Worm (Caenorhabditis elegans) whole organism, L3 larva: ENCODE data around the gene ceh-48.
A peak's percentile ranks its signal among the peaks of the same experiment; 100 is the strongest.

Source experiments
- aly-2 ChIP-seq: fragments of 150-350 bp; optimal IDR thresholded peaks from 2 replicates; lab custom pipeline; 2014; ENCODE audit warnings: missing biosample characterization, missing genetic modification characterization
- ceh-28 ChIP-seq: fragments of 150-350 bp; optimal IDR thresholded peaks from 2 replicates; lab custom pipeline; 2014; ENCODE audit warnings: missing biosample characterization, missing genetic modification reagents, missing genetic modification characterization
- ceh-82 ChIP-seq: fragments of 150-350 bp; optimal IDR thresholded peaks from 2 replicates; lab custom pipeline; 2014; ENCODE audit warnings: missing biosample characterization, missing genetic modification characterization
- daf-12 ChIP-seq: fragments of 150-350 bp; optimal IDR thresholded peaks from 2 replicates; lab custom pipeline; 2014; ENCODE audit warnings: missing biosample characterization, missing genetic modification reagents, missing genetic modification characterization
- elt-2 ChIP-seq: sonication (generic microtip); optimal IDR thresholded peaks from 2 replicates; lab custom pipeline; 2016; ENCODE audit warnings: missing genetic modification reagents, mild to moderate bottlenecking, missing genetic modification characterization, missing compliant biosample characterization
- elt-3 ChIP-seq, 3 experiments: fragments of 150-350 bp in 1 of 3; sonication (generic microtip) in 2 of 3; optimal IDR thresholded peaks; 2 replicates in 2 of 3; 4 replicates in 1 of 3; lab custom pipeline; 2014 to 2017; ENCODE audit warnings: missing biosample characterization in 3 of 3, missing genetic modification characterization in 3 of 3
- eor-1 ChIP-seq, 2 experiments: fragments of 150-350 bp; optimal IDR thresholded peaks; 2 replicates each; lab custom pipeline; 2014 to 2018; ENCODE audit warnings: missing biosample characterization in 2 of 2, missing genetic modification characterization in 2 of 2
- lin-15B ChIP-seq: fragments of 150-350 bp; optimal IDR thresholded peaks from 2 replicates; lab custom pipeline; 2014; ENCODE audit warnings: missing biosample characterization, missing genetic modification characterization
- lsy-12 ChIP-seq: sonication (generic microtip); optimal IDR thresholded peaks from 2 replicates; lab custom pipeline; 2016; ENCODE audit warnings: mild to moderate bottlenecking, missing genetic modification characterization, missing compliant biosample characterization
- mdl-1 ChIP-seq: fragments of 150-350 bp; optimal IDR thresholded peaks from 2 replicates; lab custom pipeline; 2014; ENCODE audit warnings: missing biosample characterization, missing genetic modification characterization
- mml-1 ChIP-seq: fragments of 150-350 bp; sonication (generic microtip); optimal IDR thresholded peaks from 3 replicates; lab custom pipeline; 2014; ENCODE audit warnings: missing biosample characterization, missing genetic modification characterization
- nhr-11 ChIP-seq: fragments of 150-350 bp; optimal IDR thresholded peaks from 2 replicates; lab custom pipeline; 2014; ENCODE audit warnings: missing biosample characterization, missing genetic modification characterization
- nhr-23 ChIP-seq: fragments of 150-350 bp; optimal IDR thresholded peaks from 2 replicates; lab custom pipeline; 2014; ENCODE audit warnings: missing biosample characterization, missing genetic modification reagents, missing genetic modification characterization
- nhr-237 ChIP-seq: fragments of 150-350 bp; optimal IDR thresholded peaks from 2 replicates; lab custom pipeline; 2014; ENCODE audit warnings: missing biosample characterization, missing genetic modification characterization
- nhr-25 ChIP-seq: sonication (generic microtip); optimal IDR thresholded peaks from 2 replicates; lab custom pipeline; 2017; ENCODE audit warnings: missing biosample characterization, missing genetic modification characterization
- nhr-67 ChIP-seq: fragments of 150-350 bp; optimal IDR thresholded peaks from 2 replicates; lab custom pipeline; 2014; ENCODE audit warnings: missing biosample characterization, missing genetic modification characterization
- snpc-4 ChIP-seq: fragments of 150-350 bp; optimal IDR thresholded peaks from 2 replicates; lab custom pipeline; 2014; ENCODE audit warnings: missing biosample characterization, missing genetic modification characterization
- unc-62 ChIP-seq: fragments of 150-350 bp; sonication (generic microtip); optimal IDR thresholded peaks from 4 replicates; lab custom pipeline; 2014; ENCODE audit warnings: missing biosample characterization, missing genetic modification reagents, missing genetic modification characterization

ceh-48 gene

DNA sequence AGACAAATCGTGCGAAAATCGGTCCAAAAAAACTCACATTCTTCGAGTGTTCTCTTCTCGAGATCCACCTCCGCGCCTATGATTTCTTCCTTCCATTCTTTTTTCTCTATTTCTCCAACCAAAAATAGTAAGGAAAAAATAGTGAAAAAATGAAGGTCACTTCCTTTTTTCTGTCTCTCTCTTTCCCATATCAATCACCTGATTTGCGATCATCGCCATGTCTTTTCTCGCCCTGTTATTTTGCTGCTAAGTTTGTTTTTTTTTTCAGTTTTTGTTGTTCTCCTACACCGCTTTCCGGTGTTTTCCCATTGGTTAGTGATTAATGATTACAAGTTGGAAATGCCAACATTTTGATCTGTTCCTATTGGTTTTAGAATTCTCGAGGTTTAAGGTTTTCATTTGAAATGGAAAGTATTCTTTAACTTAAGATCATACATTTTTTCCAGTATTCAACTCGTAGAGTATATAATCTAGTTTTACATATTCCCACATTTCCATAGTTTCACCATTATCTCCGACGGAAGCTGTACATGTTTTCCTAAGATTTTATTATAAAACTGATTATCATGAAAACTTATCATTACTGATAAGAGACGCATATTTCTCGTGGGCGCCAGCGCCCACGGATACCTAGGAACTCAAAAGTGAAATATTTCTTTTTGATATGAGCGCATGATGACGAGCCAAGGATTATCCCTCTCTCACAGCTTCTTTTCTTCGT lies 29.8 kb downstream of the ceh-48 start:
- TF ChIP-seq elt-2 (tag; lab: Kevin White, UChicago) (peak; percentile 68), nhr-11 (tag; lab: Kevin White, UChicago) (no peak), unc-62 (GFP tag; lab: Kevin White, UChicago) (no peak), mml-1 (tag; lab: Kevin White, UChicago) (no peak), lin-15B (tag; lab: Kevin White, UChicago) (no peak)

DNA sequence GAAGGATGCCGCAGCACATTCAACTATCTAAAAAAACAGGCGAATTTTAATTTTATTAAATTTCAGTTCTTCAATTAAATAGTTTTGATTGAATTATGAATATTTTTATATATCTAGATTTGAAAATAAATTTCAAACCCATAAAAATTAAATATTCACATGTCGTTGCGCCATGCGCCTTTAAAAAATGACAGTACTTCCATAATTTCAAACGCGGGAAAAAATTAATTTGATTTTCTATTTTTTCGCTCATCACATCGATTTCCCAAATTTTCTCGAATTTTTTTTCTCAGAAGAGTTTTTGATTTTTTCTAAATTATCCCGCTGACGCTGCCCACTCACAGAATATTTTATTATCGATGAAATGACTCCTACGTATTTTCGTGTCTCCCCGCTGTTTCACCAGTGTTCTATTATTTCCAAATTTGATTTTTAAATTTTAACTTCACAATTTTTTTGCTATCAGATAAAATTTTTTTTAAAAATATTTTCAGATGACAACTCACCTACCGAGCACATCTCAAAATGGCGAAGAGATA lies 30.6 kb downstream of the ceh-48 start, which contains the start of gene lip-1:
Gene lip-1, plus strand, starts transcription at position 489 of the 539 bp plus-strand sequence.
- TF ChIP-seq lsy-12 (tag; lab: Kevin White, UChicago) (no peak), nhr-67 (tag; lab: Kevin White, UChicago) (no peak)

DNA sequence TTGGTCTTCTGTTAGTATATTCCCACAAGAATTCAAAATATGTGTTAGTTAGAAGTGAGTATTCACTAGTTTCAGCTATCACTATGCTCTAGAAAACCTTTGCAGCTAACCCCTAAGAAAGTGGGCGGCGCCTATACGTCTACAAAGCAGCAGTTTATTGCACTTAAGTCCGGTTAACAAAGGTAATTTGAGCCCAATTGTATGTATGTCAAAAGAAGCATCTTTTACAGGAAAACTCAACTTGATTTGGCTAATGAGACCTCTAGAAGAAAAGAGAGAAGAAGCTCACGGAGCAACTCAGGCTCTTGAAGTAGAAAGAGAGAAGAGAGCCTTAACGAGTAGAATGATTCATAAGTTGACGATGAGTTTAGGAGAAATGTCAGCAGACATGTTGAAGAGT lies 40.8 kb downstream of the ceh-48 start:
- TF ChIP-seq nhr-23 (tag; lab: Kevin White, UChicago): no peak
- no peak for TF ChIP-seq ceh-82 (tag; lab: Kevin White, UChicago)

DNA sequence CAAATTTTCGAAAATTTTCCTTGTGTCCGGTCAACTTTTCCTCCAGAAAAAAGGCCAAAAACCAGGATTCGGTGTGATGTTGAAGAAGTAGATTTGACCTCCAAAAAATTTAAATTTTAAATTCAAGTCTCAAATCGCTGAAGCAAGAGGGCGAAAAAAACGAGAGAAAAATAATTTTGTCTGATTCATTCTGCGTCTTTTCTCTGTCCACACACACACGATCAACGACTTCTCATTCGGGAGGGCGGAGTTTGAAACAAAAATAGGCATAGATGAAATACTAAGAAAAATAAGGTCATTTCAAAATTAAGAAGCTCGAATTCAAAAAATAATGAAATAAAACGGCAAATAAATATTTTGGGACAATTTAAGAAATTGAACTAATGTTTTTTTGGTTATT lies 47.4 kb downstream of the ceh-48 start, which contains the start of gene R13H7.2:
Gene R13H7.2, minus strand, starts transcription at position 101 of the 400 bp plus-strand sequence.
- TF ChIP-seq lin-15B (tag; lab: Kevin White, UChicago): no peak
- no peak for TF ChIP-seq mml-1 (tag; lab: Kevin White, UChicago)
- no peak for TF ChIP-seq nhr-237 (tag; lab: Kevin White, UChicago)
- TF ChIP-seq ceh-28 (tag; lab: Kevin White, UChicago): no peak
- no peak for TF ChIP-seq eor-1 (tag; optimal IDR thresholded peaks at IDR 0.05; lab: Kevin White, UChicago)
- no peak for TF ChIP-seq nhr-25 (tag; lab: Kevin White, UChicago)
- TF ChIP-seq daf-12 (tag; lab: Kevin White, UChicago): no peak
- no peak for TF ChIP-seq elt-3 (tag; optimal IDR thresholded peaks at IDR 0.05; lab: Kevin White, UChicago)
- TF ChIP-seq aly-2 (tag; lab: Kevin White, UChicago): no peak
- no peak for TF ChIP-seq snpc-4 (tag; lab: Kevin White, UChicago)
- no peak for TF ChIP-seq mdl-1 (tag; lab: Kevin White, UChicago)
